Worm (Caenorhabditis elegans) whole organism, L2 larva: ENCODE results near the gene cyp-31A5.

Experiments
- F13H6.1 ChIP-seq: sonication (generic microtip); optimal IDR thresholded peaks from 2 replicates; lab custom pipeline; 2016; ENCODE audit warnings: missing genetic modification characterization, missing compliant biosample characterization
- Y55F3AM.14 ChIP-seq: fragments of 200-800 bp; sonication (Bioruptor generic); optimal IDR thresholded peaks from 2 replicates; lab custom pipeline; 2018; ENCODE audit warnings: mild to moderate bottlenecking, missing genetic modification characterization, missing compliant biosample characterization
- alr-1 ChIP-seq: fragments of 150-350 bp; optimal IDR thresholded peaks from 2 replicates; lab custom pipeline; 2014; ENCODE audit warnings: missing biosample characterization, missing genetic modification characterization
- aly-2 ChIP-seq: fragments of 150-350 bp; optimal IDR thresholded peaks from 2 replicates; lab custom pipeline; 2014; ENCODE audit warnings: missing biosample characterization, missing genetic modification characterization
- ceh-16 ChIP-seq: fragments of 150-350 bp; optimal IDR thresholded peaks from 2 replicates; lab custom pipeline; 2014; ENCODE audit warnings: missing biosample characterization, missing genetic modification characterization
- ceh-82 ChIP-seq: fragments of 150-350 bp; optimal IDR thresholded peaks from 2 replicates; lab custom pipeline; 2014; ENCODE audit warnings: missing biosample characterization, missing genetic modification characterization
- egl-27 ChIP-seq: sonication (generic microtip); optimal IDR thresholded peaks from 3 replicates; lab custom pipeline; 2017; ENCODE audit warnings: missing biosample characterization, missing genetic modification reagents, missing genetic modification characterization
- lin-39 ChIP-seq: fragments of 150-350 bp; optimal IDR thresholded peaks from 2 replicates; lab custom pipeline; 2014; ENCODE audit warnings: missing biosample characterization, missing genetic modification reagents, missing genetic modification characterization
- nhr-12 ChIP-seq: fragments of 150-350 bp; optimal IDR thresholded peaks from 2 replicates; lab custom pipeline; 2014; ENCODE audit warnings: missing biosample characterization, missing genetic modification characterization
- skn-1 ChIP-seq: sonication (generic microtip); optimal IDR thresholded peaks from 2 replicates; lab custom pipeline; 2017; ENCODE audit warnings: missing biosample characterization, missing genetic modification characterization
- unc-39 ChIP-seq: fragments of 150-350 bp; optimal IDR thresholded peaks from 2 replicates; lab custom pipeline; 2014; ENCODE audit warnings: missing biosample characterization, missing genetic modification characterization
- unc-62 ChIP-seq: fragments of 150-350 bp; optimal IDR thresholded peaks from 2 replicates; lab custom pipeline; 2014; ENCODE audit warnings: missing biosample characterization, missing genetic modification reagents, missing genetic modification characterization
- ztf-4 ChIP-seq: fragments of 150-350 bp; optimal IDR thresholded peaks from 2 replicates; lab custom pipeline; 2014; ENCODE audit warnings: missing biosample characterization, missing genetic modification characterization

DNA sequence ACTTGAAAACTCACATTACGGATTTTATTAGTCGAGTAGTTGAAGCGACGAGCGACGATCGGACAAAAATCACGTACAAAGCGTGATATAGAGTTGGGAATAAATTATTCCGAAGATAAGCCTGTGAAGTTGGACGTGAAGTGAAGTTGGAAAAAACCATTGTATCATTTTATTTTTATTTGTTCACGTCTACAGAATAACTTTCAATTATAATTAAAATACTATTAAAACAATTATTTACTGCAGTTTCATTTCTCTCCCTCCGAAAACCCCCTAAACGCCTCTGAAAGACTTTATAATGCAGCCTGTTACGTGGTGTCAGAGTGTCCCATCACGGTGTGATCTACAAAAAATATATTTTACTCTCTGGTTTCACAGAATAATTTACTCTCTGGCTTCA, 40.9 kb upstream of the cyp-31A5 start, which contains the start of gene Y62E10A.3:
- TF ChIP-seq aly-2 (tag; lab: Kevin White, UChicago), result no peak
- TF ChIP-seq ceh-16, result no peak
- no peak for TF ChIP-seq skn-1 (tag; lab: Kevin White, UChicago)
- TF ChIP-seq ztf-4, result no peak
- TF ChIP-seq Y55F3AM.14, result no peak
- TF ChIP-seq nhr-12 (tag; lab: Kevin White, UChicago), result no peak
- no peak for TF ChIP-seq egl-27 (tag; lab: Kevin White, UChicago)
- no peak for TF ChIP-seq unc-39 (tag; lab: Kevin White, UChicago)
- TF ChIP-seq lin-39 (tag; lab: Kevin White, UChicago), result no peak
- TF ChIP-seq ceh-82, result no peak
- TF ChIP-seq alr-1 (tag; lab: Kevin White, UChicago), result no peak
- TF ChIP-seq F13H6.1 (tag; lab: Kevin White, UChicago), result no peak
- TF ChIP-seq unc-62 (GFP tag; lab: Kevin White, UChicago), result no peak
